Fruit fly (Drosophila melanogaster) S2 (cell line): Measurements from ENCODE around the gene Grl36a.

Experiments used
- CG8478 ChIP-seq: fragments of >200 bp; optimal IDR thresholded peaks from 2 replicates; lab custom pipeline; 2018
- CTCF ChIP-seq, 2 experiments: fragments of >200 bp; optimal IDR thresholded peaks; 2 replicates each; lab custom pipeline; 2018

DNA sequence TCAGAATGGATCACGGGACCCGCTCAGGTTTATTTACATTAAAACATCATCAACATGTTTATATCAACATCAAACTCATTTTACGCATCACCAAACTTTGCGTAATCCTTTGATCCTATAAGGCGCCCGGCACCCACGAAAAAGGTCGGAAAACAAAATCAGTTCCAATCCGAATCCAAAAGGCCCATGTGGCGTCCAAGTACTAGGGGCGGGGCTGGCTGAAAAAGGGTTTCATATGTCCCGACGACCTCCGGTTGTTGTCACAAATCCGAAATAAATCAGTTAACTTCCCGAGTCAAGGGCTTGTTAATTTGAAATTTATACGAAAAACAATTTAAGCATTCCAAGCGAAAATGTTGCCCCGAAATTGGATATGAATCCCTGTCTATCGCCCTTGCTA is 41.8 kb downstream of the Grl36a start:
- TF ChIP-seq CG8478, result no peak
- no peak for TF ChIP-seq CTCF (optimal IDR thresholded peaks at IDR 0.05; lab: Kevin White, UChicago)
